Worm (Caenorhabditis elegans) whole organism, young adult: ENCODE measurements around the gene F56F11.4.
A peak's percentile ranks its signal among the peaks of the same experiment; 100 is the strongest.

Experiments used
- F33H1.4 ChIP-seq: fragments of 200-800 bp; sonication (Bioruptor generic); IDR thresholded peaks from 2 replicates; pipeline ENCODE4 v1.3.6; 2022; ENCODE audit warnings: missing genetic modification reagents, missing genetic modification characterization, missing compliant biosample characterization
- F52B5.7 ChIP-seq: sonication (generic microtip); optimal IDR thresholded peaks from 2 replicates; lab custom pipeline; 2016; ENCODE audit warnings: mild to moderate bottlenecking, missing genetic modification characterization, missing compliant biosample characterization
- T26A5.8 ChIP-seq: sonication (generic microtip); optimal IDR thresholded peaks from 2 replicates; lab custom pipeline; 2016; ENCODE audit warnings: missing genetic modification characterization, missing compliant biosample characterization
- ZK185.1 ChIP-seq: sonication (generic microtip); optimal IDR thresholded peaks from 2 replicates; lab custom pipeline; 2016; ENCODE audit warnings: mild to moderate bottlenecking, missing genetic modification characterization, missing compliant biosample characterization; ENCODE audit not compliant: poor library complexity, severe bottlenecking
- aptf-3 ChIP-seq: fragments of 200-800 bp; sonication (Bioruptor generic); IDR thresholded peaks from 2 replicates; pipeline ENCODE4 v1.3.6; 2022; ENCODE audit warnings: missing genetic modification characterization, missing compliant biosample characterization
- athp-1 ChIP-seq: sonication (generic microtip); optimal IDR thresholded peaks from 2 replicates; lab custom pipeline; 2017; ENCODE audit warnings: mild to moderate bottlenecking, missing genetic modification characterization, missing compliant biosample characterization
- attf-5 ChIP-seq: fragments of 200-800 bp; sonication (Bioruptor generic); optimal IDR thresholded peaks from 2 replicates; lab custom pipeline; 2018; ENCODE audit warnings: mild to moderate bottlenecking, missing genetic modification characterization, missing compliant biosample characterization
- cebp-1 ChIP-seq, 2 experiments: fragments of 200-800 bp in 1 of 2; sonication (Bioruptor generic) in 1 of 2; sonication (generic microtip) in 1 of 2; IDR thresholded peaks in 1 of 2; optimal IDR thresholded peaks in 1 of 2; 2 replicates each; pipeline versions ENCODE4 v1.3.6 to Lab custom; 2017 to 2022; ENCODE audit warnings: missing compliant biosample characterization in 2 of 2, missing genetic modification characterization in 2 of 2, mild to moderate bottlenecking in 1 of 2, missing genetic modification reagents in 1 of 2, moderate library complexity in 1 of 2
- ceh-100 ChIP-seq: fragments of 200-800 bp; sonication (Bioruptor generic); IDR thresholded peaks from 2 replicates; pipeline ENCODE4 v1.3.6; 2022; ENCODE audit warnings: missing genetic modification reagents, missing genetic modification characterization, missing compliant biosample characterization
- ceh-27 ChIP-seq: fragments of 200-800 bp; sonication (Bioruptor generic); optimal IDR thresholded peaks from 2 replicates; lab custom pipeline; 2018; ENCODE audit warnings: mild to moderate bottlenecking, missing genetic modification characterization, moderate library complexity, missing compliant biosample characterization
- ceh-58 ChIP-seq: fragments of 200-800 bp; sonication (Bioruptor generic); IDR thresholded peaks from 2 replicates; pipeline ENCODE4 v1.3.6; 2022; ENCODE audit warnings: missing genetic modification characterization, missing compliant biosample characterization
- chd-7 ChIP-seq: sonication (generic microtip); optimal IDR thresholded peaks from 2 replicates; lab custom pipeline; 2016; ENCODE audit warnings: mild to moderate bottlenecking, missing genetic modification characterization, moderate library complexity, missing compliant biosample characterization
- die-1 ChIP-seq: sonication (generic microtip); optimal IDR thresholded peaks from 2 replicates; lab custom pipeline; 2016; ENCODE audit warnings: missing genotype, mild to moderate bottlenecking, missing genetic modification characterization, missing compliant biosample characterization
- dox-1 ChIP-seq: fragments of 200-800 bp; sonication (Bioruptor generic); IDR thresholded peaks from 2 replicates; pipeline ENCODE4 v1.3.6; 2022; ENCODE audit warnings: missing genetic modification reagents, missing genetic modification characterization, missing compliant biosample characterization
- efl-1 ChIP-seq: fragments of 150-350 bp; optimal IDR thresholded peaks from 2 replicates; lab custom pipeline; 2014; ENCODE audit warnings: missing biosample characterization, missing genetic modification reagents, missing genetic modification characterization
- egl-44 ChIP-seq: fragments of 200-800 bp; sonication (Bioruptor generic); IDR thresholded peaks from 2 replicates; pipeline ENCODE4 v1.3.6; 2022; ENCODE audit warnings: missing genetic modification reagents, missing genetic modification characterization, missing compliant biosample characterization
- egrh-3 ChIP-seq: fragments of 200-800 bp; sonication (Bioruptor generic); IDR thresholded peaks from 2 replicates; pipeline ENCODE4 v1.3.6; 2022; ENCODE audit warnings: missing genetic modification reagents, missing genetic modification characterization, missing compliant biosample characterization
- him-1 ChIP-seq: sonication (generic microtip); optimal IDR thresholded peaks from 2 replicates; lab custom pipeline; 2016; ENCODE audit warnings: missing genotype, missing genetic modification reagents, missing genetic modification characterization, missing compliant biosample characterization
- hlh-12 ChIP-seq: sonication (generic microtip); optimal IDR thresholded peaks from 2 replicates; lab custom pipeline; 2016; ENCODE audit warnings: missing genetic modification characterization, missing compliant biosample characterization
- hlh-26 ChIP-seq: fragments of 200-800 bp; sonication (Bioruptor generic); conservative IDR thresholded peaks from 2 replicates; pipeline ENCODE4 v1.3.6; 2022; ENCODE audit warnings: missing genetic modification reagents, missing genetic modification characterization, missing compliant biosample characterization
- hmg-20 ChIP-seq: fragments of 200-800 bp; sonication (Bioruptor generic); IDR thresholded peaks from 2 replicates; pipeline ENCODE4 v1.3.6; 2022; ENCODE audit warnings: missing genetic modification reagents, missing genetic modification characterization, missing compliant biosample characterization
- lin-26 ChIP-seq: fragments of 200-800 bp; sonication (Bioruptor generic); IDR thresholded peaks from 2 replicates; pipeline ENCODE4 v1.3.6; 2022; ENCODE audit warnings: missing genetic modification reagents, missing genetic modification characterization, missing compliant biosample characterization
- lin-40 ChIP-seq: sonication (generic microtip); optimal IDR thresholded peaks from 2 replicates; lab custom pipeline; 2016; ENCODE audit warnings: missing genetic modification characterization, mild to moderate bottlenecking, missing compliant biosample characterization, missing genotype, missing genetic modification reagents
- mxl-1 ChIP-seq: sonication (generic microtip); optimal IDR thresholded peaks from 2 replicates; lab custom pipeline; 2016; ENCODE audit warnings: missing genetic modification characterization, missing compliant biosample characterization
- nfyb-1 ChIP-seq: fragments of 200-800 bp; sonication (Bioruptor generic); IDR thresholded peaks from 2 replicates; pipeline ENCODE4 v1.3.6; 2022; ENCODE audit warnings: missing genetic modification reagents, missing genetic modification characterization, missing compliant biosample characterization
- nhr-120 ChIP-seq: fragments of 200-800 bp; sonication (Bioruptor generic); IDR thresholded peaks from 2 replicates; pipeline ENCODE4 v1.3.6; 2022; ENCODE audit warnings: missing genetic modification characterization, missing compliant biosample characterization
- nhr-27 ChIP-seq: fragments of 200-800 bp; sonication (Bioruptor generic); optimal IDR thresholded peaks from 2 replicates; lab custom pipeline; 2018; ENCODE audit warnings: mild to moderate bottlenecking, missing genetic modification characterization, moderate library complexity, missing compliant biosample characterization
- nhr-80 ChIP-seq: sonication (generic microtip); optimal IDR thresholded peaks from 2 replicates; lab custom pipeline; 2016; ENCODE audit warnings: missing genetic modification characterization, missing compliant biosample characterization
- sdz-38 ChIP-seq: sonication (generic microtip); optimal IDR thresholded peaks from 2 replicates; lab custom pipeline; 2016; ENCODE audit warnings: missing genotype, missing genetic modification characterization, missing compliant biosample characterization
- snpc-1.3 ChIP-seq: sonication (generic microtip); optimal IDR thresholded peaks from 2 replicates; lab custom pipeline; 2017; ENCODE audit warnings: missing genetic modification characterization, mild to moderate bottlenecking, missing compliant biosample characterization, antibody characterized with exemption, moderate library complexity, missing genotype, missing genetic modification reagents; ENCODE audit not compliant: insufficient read depth
- snpc-4 ChIP-seq, 5 experiments: fragments of 150-350 bp in 1 of 5; sonication (generic microtip) in 4 of 5; optimal IDR thresholded peaks; 2 replicates each; lab custom pipeline; 2014 to 2018; ENCODE audit warnings: missing genetic modification characterization in 5 of 5, missing biosample characterization in 3 of 5, antibody characterized with exemption in 2 of 5, mild to moderate bottlenecking in 2 of 5, missing compliant biosample characterization in 2 of 5, missing genotype in 2 of 5, moderate library complexity in 2 of 5, missing genetic modification reagents in 1 of 5
- somi-1 ChIP-seq: fragments of 200-800 bp; sonication (Bioruptor generic); optimal IDR thresholded peaks from 2 replicates; lab custom pipeline; 2018; ENCODE audit warnings: mild to moderate bottlenecking, missing genetic modification characterization, missing compliant biosample characterization
- sptf-2 ChIP-seq: fragments of 200-800 bp; sonication (Bioruptor generic); optimal IDR thresholded peaks from 2 replicates; lab custom pipeline; 2018; ENCODE audit warnings: mild to moderate bottlenecking, missing genetic modification characterization, missing compliant biosample characterization
- unc-62 ChIP-seq: fragments of 150-350 bp; optimal IDR thresholded peaks from 2 replicates; lab custom pipeline; 2014; ENCODE audit warnings: missing biosample characterization, missing genetic modification reagents, missing genetic modification characterization
- zfh-2 ChIP-seq: fragments of 200-800 bp; sonication (Bioruptor generic); conservative IDR thresholded peaks from 2 replicates; pipeline ENCODE4 v1.3.6; 2022; ENCODE audit warnings: missing genetic modification reagents, missing genetic modification characterization, missing compliant biosample characterization
- ztf-25 ChIP-seq: fragments of 200-800 bp; sonication (Bioruptor generic); IDR thresholded peaks from 2 replicates; pipeline ENCODE4 v1.3.6; 2022; ENCODE audit warnings: missing genetic modification reagents, missing genetic modification characterization, missing compliant biosample characterization
- ztf-26 ChIP-seq: sonication (generic microtip); optimal IDR thresholded peaks from 2 replicates; lab custom pipeline; 2017; ENCODE audit warnings: missing genetic modification characterization, missing compliant biosample characterization
- ztf-6 ChIP-seq: fragments of 200-800 bp; sonication (Bioruptor generic); IDR thresholded peaks from 2 replicates; pipeline ENCODE4 v1.3.6; 2022; ENCODE audit warnings: missing genetic modification reagents, missing genetic modification characterization, missing compliant biosample characterization

The F56F11.4 gene

DNA sequence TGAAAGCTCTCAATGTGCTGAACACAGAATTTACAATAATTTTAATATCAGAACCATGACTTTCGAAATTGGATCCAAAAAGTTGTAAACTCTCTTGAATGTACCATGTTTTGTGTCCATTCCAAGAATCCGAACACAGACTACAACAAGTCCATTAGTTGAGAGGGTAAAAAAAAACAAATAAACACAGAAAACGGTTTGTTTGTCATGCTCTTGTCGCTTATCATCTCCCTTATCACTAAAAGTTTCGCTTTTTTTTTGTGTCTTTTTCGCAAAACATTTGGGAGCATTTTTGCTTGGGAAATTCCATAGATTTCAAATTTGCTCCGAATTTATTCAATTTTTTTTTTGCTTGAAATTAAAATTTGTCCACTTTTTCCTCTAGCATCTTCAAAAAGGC, 13.5 kb downstream of the F56F11.4 start:
- no peak for TF ChIP-seq mxl-1 (tag; lab: Kevin White, UChicago)
- TF ChIP-seq, all 124 proteins: peak for 0

DNA sequence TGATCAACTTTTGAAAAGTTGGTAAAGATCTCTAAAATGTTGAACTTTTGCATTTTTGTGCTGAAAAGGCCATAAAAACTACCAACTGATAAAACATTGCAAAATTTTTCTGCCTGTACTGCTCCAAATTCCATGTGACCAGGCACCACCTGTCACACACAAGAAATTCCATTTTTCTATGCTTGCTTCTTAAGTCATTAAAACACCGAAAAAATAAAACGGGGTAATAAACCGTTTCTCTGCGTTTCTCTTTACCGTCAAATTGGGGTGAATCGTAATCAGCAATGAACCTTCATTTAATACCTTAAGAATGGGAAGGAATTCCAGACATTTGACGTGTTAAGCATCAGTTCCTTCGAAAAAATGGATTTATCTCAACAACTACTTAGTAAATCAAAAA, 14.2 kb downstream of the F56F11.4 start:
- TF ChIP-seq snpc-1.3 (tag; lab: Kevin White, UChicago) (no peak), unc-62 (GFP tag; lab: Kevin White, UChicago) (peak; percentile 74), nhr-120 (no peak), ceh-58 (GFP tag; lab: Robert Waterston, UW) (no peak), cebp-1 (GFP tag; IDR thresholded peaks at IDR 0.05; lab: Robert Waterston, UW) (no peak), cebp-1 (tag; optimal IDR thresholded peaks at IDR 0.05; lab: Kevin White, UChicago) (peak; percentile 59), athp-1 (tag; lab: Kevin White, UChicago) (no peak), dox-1 (peak; percentile 25; the same call in 1 of the 2 replicates), nhr-27 (tag; lab: Kevin White, UChicago) (no peak), sdz-38 (no peak), nhr-80 (tag; lab: Kevin White, UChicago) (peak; percentile 89), hlh-12 (no peak), sptf-2 (GFP tag; lab: Kevin White, UChicago) (no peak), egl-44 (GFP tag; lab: Robert Waterston, UW) (0 out of 2 replicates have a peak, but pooled peaks have one; percentile 33)

ce11 chrIII:2871817-2872216, 15.8 kb downstream of the F56F11.4 start:
- TF ChIP-seq F52B5.7 (tag; lab: Kevin White, UChicago) (no peak), cebp-1 (GFP tag; IDR thresholded peaks at IDR 0.05; lab: Robert Waterston, UW) (no peak), cebp-1 (tag; optimal IDR thresholded peaks at IDR 0.05; lab: Kevin White, UChicago) (peak; percentile 52), chd-7 (tag; lab: Kevin White, UChicago) (peak; percentile 17), T26A5.8 (tag; lab: Kevin White, UChicago) (no peak), ceh-100 (no peak), lin-26 (GFP tag; lab: Robert Waterston, UW) (peak; percentile 72), F33H1.4 (no peak), sdz-38 (no peak), nhr-80 (tag; lab: Kevin White, UChicago) (peak; percentile 71), nfyb-1 (GFP tag; lab: Robert Waterston, UW) (0 out of 2 replicates have a peak, but pooled peaks have one; percentile 28), ztf-25 (GFP tag; lab: Robert Waterston, UW) (0 out of 2 replicates have a peak, but pooled peaks have one; percentile 46), him-1 (tag; lab: Kevin White, UChicago) (no peak), die-1 (tag; lab: Kevin White, UChicago) (peak; percentile 3), lin-40 (tag; lab: Kevin White, UChicago) (peak; percentile 73), efl-1 (GFP tag; lab: Kevin White, UChicago) (no peak), ceh-27 (peak; percentile 60), snpc-4 (GFP tag; optimal IDR thresholded peaks at IDR 0.05; lab: Kevin White, UChicago) (no peak), snpc-4 (tag; optimal IDR thresholded peaks at IDR 0.05; lab: Kevin White, UChicago) (no peak), egrh-3 (GFP tag; lab: Robert Waterston, UW) (peak; percentile 52; the same call in 1 of the 2 replicates), somi-1 (GFP tag; lab: Kevin White, UChicago) (peak; percentile 84), zfh-2 (GFP tag; lab: Robert Waterston, UW) (peak; percentile 76), hmg-20 (GFP tag; lab: Robert Waterston, UW) (no peak), hlh-26 (no peak), ztf-6 (no peak), ZK185.1 (tag; lab: Kevin White, UChicago) (no peak), dox-1 (peak; percentile 54; the same call in 1 of the 2 replicates), ztf-26 (tag; lab: Kevin White, UChicago) (peak; percentile 76), attf-5 (GFP tag; lab: Kevin White, UChicago) (peak; percentile 38), aptf-3 (no peak)
- TF ChIP-seq, all 124 proteins: peak for 15
